Fruit fly (Drosophila melanogaster) whole organism, embryonic: Measurements from ENCODE around the gene Nup107.

ENCODE experiments used
- CG10366 ChIP-seq: fragments of 200-800 bp; sonication (Bioruptor generic); IDR thresholded peaks from 2 replicates; pipeline ENCODE4 v1.3.6; 2022; ENCODE audit warnings: missing biosample characterization, missing genetic modification characterization
- CG11398 ChIP-seq: fragments of 200-800 bp; sonication (Bioruptor generic); optimal IDR thresholded peaks from 2 replicates; lab custom pipeline; 2016; ENCODE audit warnings: missing biosample characterization, missing genetic modification characterization
- CG12071 ChIP-seq: fragments of 200-800 bp; sonication (Bioruptor generic); optimal IDR thresholded peaks from 3 replicates; lab custom pipeline; 2018; ENCODE audit warnings: missing biosample characterization, mild to moderate bottlenecking, missing genetic modification characterization
- CG13123 ChIP-seq: fragments of 200-800 bp; sonication (Bioruptor generic); optimal IDR thresholded peaks from 2 replicates; lab custom pipeline; 2016; ENCODE audit warnings: missing biosample characterization, missing genetic modification characterization
- CG14710 ChIP-seq: fragments of 200-800 bp; sonication (Bioruptor generic); optimal IDR thresholded peaks from 3 replicates; lab custom pipeline; 2019; ENCODE audit warnings: missing biosample characterization, mild to moderate bottlenecking, missing genetic modification characterization, moderate library complexity
- CG15073 ChIP-seq: fragments of 200-800 bp; sonication (Bioruptor generic); optimal IDR thresholded peaks from 2 replicates; lab custom pipeline; 2016; ENCODE audit warnings: missing biosample characterization, missing genetic modification characterization
- CG15514 ChIP-seq: fragments of 200-800 bp; sonication (Bioruptor generic); optimal IDR thresholded peaks from 3 replicates; lab custom pipeline; 2017; ENCODE audit warnings: missing biosample characterization, missing genetic modification characterization, mild to moderate bottlenecking, moderate library complexity, missing genetic modification reagents
- CG16813 ChIP-seq: fragments of 200-800 bp; sonication (Bioruptor generic); IDR thresholded peaks from 3 replicates; pipeline ENCODE4 v1.3.6; 2022; ENCODE audit warnings: missing biosample characterization, missing genetic modification characterization; ENCODE audit not compliant: partially characterized antibody
- CG2199 ChIP-seq: fragments of 200-800 bp; sonication (Bioruptor generic); IDR thresholded peaks from 3 replicates; pipeline ENCODE4 v1.3.6; 2022; ENCODE audit warnings: missing biosample characterization, missing genetic modification characterization
- CG2875 ChIP-seq: fragments of 200-800 bp; sonication (Bioruptor generic); optimal IDR thresholded peaks from 2 replicates; lab custom pipeline; 2017; ENCODE audit warnings: missing biosample characterization, mild to moderate bottlenecking, missing genetic modification characterization, missing genetic modification reagents
- CG3281 ChIP-seq: fragments of 200-800 bp; sonication (Bioruptor generic); optimal IDR thresholded peaks from 3 replicates; lab custom pipeline; 2017; ENCODE audit warnings: missing biosample characterization, mild to moderate bottlenecking, missing genetic modification characterization
- CG6683 ChIP-seq: fragments of 200-800 bp; sonication (Bioruptor generic); optimal IDR thresholded peaks from 2 replicates; lab custom pipeline; 2017; ENCODE audit warnings: missing biosample characterization, mild to moderate bottlenecking, missing genetic modification characterization, missing genetic modification reagents
- CG6689 ChIP-seq: fragments of 200-800 bp; sonication (Bioruptor generic); IDR thresholded peaks from 2 replicates; pipeline ENCODE4 v1.3.6; 2022; ENCODE audit warnings: missing biosample characterization, missing genetic modification characterization
- CG6791 ChIP-seq: fragments of 200-800 bp; sonication (Bioruptor generic); IDR thresholded peaks from 3 replicates; pipeline ENCODE4 v1.3.6; 2022; ENCODE audit warnings: missing biosample characterization, missing genetic modification characterization; ENCODE audit not compliant: partially characterized antibody
- CHES-1-like ChIP-seq: fragments of 200-800 bp; sonication (Bioruptor generic); optimal IDR thresholded peaks from 2 replicates; lab custom pipeline; 2016; ENCODE audit warnings: missing biosample characterization, missing genetic modification characterization
- Dp ChIP-seq: fragments of 200-800 bp; sonication (Bioruptor generic); optimal IDR thresholded peaks from 2 replicates; lab custom pipeline; 2018; ENCODE audit warnings: missing biosample characterization, mild to moderate bottlenecking, missing genetic modification characterization, moderate library complexity
- E2f2 ChIP-seq: fragments of 200-800 bp; sonication (Bioruptor generic); IDR thresholded peaks from 2 replicates; pipeline ENCODE4 v1.3.6; 2022; ENCODE audit warnings: missing biosample characterization, missing genetic modification characterization
- Ets97D ChIP-seq: fragments of 200-800 bp; sonication (Bioruptor generic); optimal IDR thresholded peaks from 3 replicates; lab custom pipeline; 2016; ENCODE audit warnings: missing biosample characterization, missing genetic modification characterization
- Lim3 ChIP-seq: fragments of 200-800 bp; sonication (Bioruptor generic); IDR thresholded peaks from 2 replicates; pipeline ENCODE4 v1.3.6; 2022; ENCODE audit warnings: missing biosample characterization, missing genetic modification characterization
- Mad ChIP-seq: fragments of 200-800 bp; sonication (Bioruptor generic); optimal IDR thresholded peaks from 2 replicates; lab custom pipeline; 2016; ENCODE audit warnings: missing biosample characterization, missing genetic modification characterization
- Myb ChIP-seq: fragments of 200-800 bp; sonication (Bioruptor generic); optimal IDR thresholded peaks from 2 replicates; lab custom pipeline; 2016; ENCODE audit warnings: missing biosample characterization, missing genetic modification characterization
- Scr ChIP-seq: fragments of 200-800 bp; sonication (Bioruptor generic); IDR thresholded peaks from 2 replicates; pipeline ENCODE4 v1.3.6; 2022; ENCODE audit warnings: missing biosample characterization, missing genetic modification characterization; ENCODE audit not compliant: partially characterized antibody
- Ssrp ChIP-seq: fragments of 200-800 bp; sonication (Bioruptor generic); optimal IDR thresholded peaks from 2 replicates; lab custom pipeline; 2018; ENCODE audit warnings: missing biosample characterization, mild to moderate bottlenecking, missing genetic modification characterization, moderate library complexity
- az2 ChIP-seq: fragments of 200-800 bp; sonication (Bioruptor generic); optimal IDR thresholded peaks from 3 replicates; lab custom pipeline; 2016; ENCODE audit warnings: missing biosample characterization, missing genetic modification characterization
- bsh ChIP-seq, 2 experiments: fragments of 200-800 bp; sonication (Bioruptor generic); optimal IDR thresholded peaks; 2 replicates each; lab custom pipeline; 2017 to 2018; ENCODE audit warnings: mild to moderate bottlenecking in 2 of 2, missing biosample characterization in 2 of 2, missing genetic modification characterization in 2 of 2, moderate library complexity in 1 of 2
- chinmo ChIP-seq: fragments of 200-800 bp; sonication (Bioruptor generic); IDR thresholded peaks from 4 replicates; pipeline ENCODE4 v1.3.6; 2022; ENCODE audit warnings: missing biosample characterization, missing genetic modification characterization; ENCODE audit not compliant: partially characterized antibody
- crc ChIP-seq: fragments of 200-800 bp; sonication (Bioruptor generic); optimal IDR thresholded peaks from 2 replicates; lab custom pipeline; 2016; ENCODE audit warnings: missing biosample characterization, missing genetic modification characterization
- crp ChIP-seq, 2 experiments: fragments of 200-800 bp; sonication (Bioruptor generic); optimal IDR thresholded peaks; 2 replicates in 1 of 2; 3 replicates in 1 of 2; lab custom pipeline; 2017; ENCODE audit warnings: missing biosample characterization in 2 of 2, missing genetic modification characterization in 2 of 2, mild to moderate bottlenecking in 1 of 2, moderate library complexity in 1 of 2
- dan ChIP-seq: fragments of 200-800 bp; sonication (Bioruptor generic); IDR thresholded peaks from 2 replicates; pipeline ENCODE4 v1.3.6; 2022; ENCODE audit warnings: missing biosample characterization, missing genetic modification characterization
- fd102C ChIP-seq: fragments of 200-800 bp; sonication (Bioruptor generic); optimal IDR thresholded peaks from 2 replicates; lab custom pipeline; 2018; ENCODE audit warnings: missing biosample characterization, mild to moderate bottlenecking, missing genetic modification characterization, moderate library complexity
- fd96Cb ChIP-seq: fragments of 200-800 bp; sonication (Bioruptor generic); optimal IDR thresholded peaks from 2 replicates; lab custom pipeline; 2018; ENCODE audit warnings: missing biosample characterization, mild to moderate bottlenecking, missing genetic modification characterization, moderate library complexity
- hbn ChIP-seq: fragments of 200-800 bp; sonication (Bioruptor generic); IDR thresholded peaks from 2 replicates; pipeline ENCODE4 v1.3.6; 2022; ENCODE audit warnings: missing biosample characterization, missing genetic modification characterization; ENCODE audit not compliant: partially characterized antibody
- her ChIP-seq: fragments of 200-800 bp; sonication (Bioruptor generic); optimal IDR thresholded peaks from 2 replicates; lab custom pipeline; 2016; ENCODE audit warnings: missing biosample characterization, missing genetic modification characterization
- lbe ChIP-seq: fragments of 200-800 bp; sonication (Bioruptor generic); optimal IDR thresholded peaks from 2 replicates; lab custom pipeline; 2016; ENCODE audit warnings: missing biosample characterization, mild to moderate bottlenecking, missing genetic modification characterization
- mld ChIP-seq: fragments of 200-800 bp; sonication (Bioruptor generic); IDR thresholded peaks from 3 replicates; pipeline ENCODE4 v1.3.6; 2022; ENCODE audit warnings: missing biosample characterization, missing genetic modification characterization; ENCODE audit not compliant: partially characterized antibody
- nerfin-1 ChIP-seq: fragments of 200-800 bp; sonication (Bioruptor generic); optimal IDR thresholded peaks from 3 replicates; lab custom pipeline; 2019; ENCODE audit warnings: missing biosample characterization, mild to moderate bottlenecking, missing genetic modification characterization, moderate library complexity
- pho ChIP-seq: fragments of 200-800 bp; sonication (Bioruptor generic); optimal IDR thresholded peaks from 2 replicates; lab custom pipeline; 2016; ENCODE audit warnings: missing biosample characterization, missing genetic modification characterization
- pzg ChIP-seq: fragments of 200-800 bp; sonication (Bioruptor generic); optimal IDR thresholded peaks from 3 replicates; lab custom pipeline; 2018; ENCODE audit warnings: missing biosample characterization, mild to moderate bottlenecking, missing genetic modification characterization, moderate library complexity
- repo ChIP-seq: fragments of 200-800 bp; sonication (Bioruptor generic); optimal IDR thresholded peaks from 2 replicates; lab custom pipeline; 2016; ENCODE audit warnings: missing biosample characterization, missing genetic modification characterization
- sc ChIP-seq, 3 experiments: fragments of >200 bp in 2 of 3; fragments of 200-800 bp in 1 of 3; sonication (Bioruptor generic) in 1 of 3; optimal IDR thresholded peaks; 2 replicates in 2 of 3; 3 replicates in 1 of 3; lab custom pipeline; 2017; ENCODE audit warnings: mild to moderate bottlenecking in 1 of 3, missing biosample characterization in 1 of 3, missing genetic modification characterization in 1 of 3, missing genetic modification reagents in 1 of 3
- scrt ChIP-seq: fragments of 200-800 bp; sonication (Bioruptor generic); optimal IDR thresholded peaks from 2 replicates; lab custom pipeline; 2018; ENCODE audit warnings: missing biosample characterization, mild to moderate bottlenecking, missing genetic modification characterization, moderate library complexity
- sens ChIP-seq: fragments of 200-800 bp; sonication (Bioruptor generic); peaks from one replicate; lab custom pipeline; 2016; ENCODE audit warnings: missing biosample characterization, missing genetic modification characterization
- sna ChIP-seq: fragments of 200-800 bp; sonication (Bioruptor generic); IDR thresholded peaks from 2 replicates; pipeline ENCODE4 v1.3.6; 2022; ENCODE audit warnings: missing biosample characterization, missing genetic modification characterization; ENCODE audit not compliant: partially characterized antibody
- sob ChIP-seq: fragments of 200-800 bp; sonication (Bioruptor generic); IDR thresholded peaks from 2 replicates; pipeline ENCODE4 v1.3.6; 2022; ENCODE audit warnings: missing biosample characterization, missing genetic modification characterization
- tna ChIP-seq: fragments of 200-800 bp; sonication (Bioruptor generic); IDR thresholded peaks from 2 replicates; pipeline ENCODE4 v1.3.6; 2022; ENCODE audit warnings: missing biosample characterization, missing genetic modification characterization; ENCODE audit not compliant: partially characterized antibody
- trem ChIP-seq: fragments of 200-800 bp; optimal IDR thresholded peaks from 3 replicates; lab custom pipeline; 2019; ENCODE audit warnings: missing biosample characterization, mild to moderate bottlenecking, missing genetic modification characterization, moderate library complexity
- z ChIP-seq: fragments of 200-800 bp; sonication (Bioruptor generic); IDR thresholded peaks from 3 replicates; pipeline ENCODE4 v1.3.6; 2022; ENCODE audit warnings: missing biosample characterization, missing genetic modification characterization

Gene Nup107

DNA sequence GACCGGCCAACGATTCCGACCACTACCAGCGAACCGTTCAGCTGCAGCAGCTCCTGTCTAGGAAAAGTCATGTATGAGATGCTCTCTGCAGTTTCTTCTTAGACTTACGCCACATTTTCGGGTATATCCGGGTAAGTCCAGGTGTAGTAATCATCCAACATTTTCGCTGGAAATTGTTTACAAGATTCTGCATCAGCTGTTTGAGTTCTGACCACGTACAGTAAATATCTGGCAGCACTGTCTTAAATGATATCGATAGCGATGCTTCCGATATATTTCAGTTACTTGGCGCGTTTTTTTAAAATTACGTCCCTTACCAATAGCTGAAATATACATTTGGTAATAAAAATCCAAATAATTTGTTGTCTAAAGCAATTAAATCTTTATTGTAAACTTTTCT, 7.8 kb upstream of the Nup107 start, which contains the start of gene CG6729 (continued):
- TF ChIP-seq fd102C (GFP tag; lab: Kevin White, UChicago): no peak
- TF ChIP-seq Mad (GFP tag; lab: Kevin White, UChicago): no peak
- TF ChIP-seq Lim3 (GFP tag; lab: Robert Waterston, UW): no peak
- TF ChIP-seq crp (GFP tag; optimal IDR thresholded peaks at IDR 0.05; lab: Kevin White, UChicago): peak; percentile 75 to 94
- TF ChIP-seq sna (GFP tag; lab: Robert Waterston, UW): peak; percentile 57
- peak; percentile 7 for TF ChIP-seq lbe (GFP tag; lab: Kevin White, UChicago)
- TF ChIP-seq crc (GFP tag; lab: Kevin White, UChicago): no peak
- TF ChIP-seq CG16813 (GFP tag; lab: Robert Waterston, UW): peak; percentile 66
- no peak for TF ChIP-seq CG13123 (GFP tag; lab: Kevin White, UChicago)
- TF ChIP-seq sens (GFP tag; lab: Kevin White, UChicago): peak; percentile 67
- peak; percentile 93 for TF ChIP-seq Dp (GFP tag; lab: Kevin White, UChicago)
- no peak for TF ChIP-seq scrt
- no peak for TF ChIP-seq CG3281 (GFP tag; lab: Kevin White, UChicago)
- TF ChIP-seq CG10366 (GFP tag; lab: Robert Waterston, UW): no peak
- peak; percentile 91 for TF ChIP-seq Myb (GFP tag; lab: Kevin White, UChicago)
- TF ChIP-seq CG6791: peak; percentile 80
- no peak for TF ChIP-seq CG2199
- no peak for TF ChIP-seq fd96Cb
- TF ChIP-seq her (GFP tag; lab: Kevin White, UChicago): no peak
- peak; percentile 57 for TF ChIP-seq CG15514 (GFP tag; lab: Kevin White, UChicago)
- no peak for TF ChIP-seq sc (optimal IDR thresholded peaks at IDR 0.05; lab: Kevin White, UChicago)
- no peak for TF ChIP-seq sc (GFP tag; optimal IDR thresholded peaks at IDR 0.05; lab: Kevin White, UChicago)
- TF ChIP-seq chinmo: no peak
- peak; percentile 64 for TF ChIP-seq trem (tag; lab: Kevin White, UChicago)
- peak; percentile 41 for TF ChIP-seq CG14710
- peak; percentile 61; the same call in 1 of the 2 replicates for TF ChIP-seq tna
- peak; percentile 45; the same call in 1 of the 3 replicates for TF ChIP-seq mld (GFP tag; lab: Robert Waterston, UW)
- peak; percentile 81 for TF ChIP-seq hbn (GFP tag; lab: Robert Waterston, UW)
- TF ChIP-seq CG6689 (GFP tag; lab: Robert Waterston, UW): no peak

DNA sequence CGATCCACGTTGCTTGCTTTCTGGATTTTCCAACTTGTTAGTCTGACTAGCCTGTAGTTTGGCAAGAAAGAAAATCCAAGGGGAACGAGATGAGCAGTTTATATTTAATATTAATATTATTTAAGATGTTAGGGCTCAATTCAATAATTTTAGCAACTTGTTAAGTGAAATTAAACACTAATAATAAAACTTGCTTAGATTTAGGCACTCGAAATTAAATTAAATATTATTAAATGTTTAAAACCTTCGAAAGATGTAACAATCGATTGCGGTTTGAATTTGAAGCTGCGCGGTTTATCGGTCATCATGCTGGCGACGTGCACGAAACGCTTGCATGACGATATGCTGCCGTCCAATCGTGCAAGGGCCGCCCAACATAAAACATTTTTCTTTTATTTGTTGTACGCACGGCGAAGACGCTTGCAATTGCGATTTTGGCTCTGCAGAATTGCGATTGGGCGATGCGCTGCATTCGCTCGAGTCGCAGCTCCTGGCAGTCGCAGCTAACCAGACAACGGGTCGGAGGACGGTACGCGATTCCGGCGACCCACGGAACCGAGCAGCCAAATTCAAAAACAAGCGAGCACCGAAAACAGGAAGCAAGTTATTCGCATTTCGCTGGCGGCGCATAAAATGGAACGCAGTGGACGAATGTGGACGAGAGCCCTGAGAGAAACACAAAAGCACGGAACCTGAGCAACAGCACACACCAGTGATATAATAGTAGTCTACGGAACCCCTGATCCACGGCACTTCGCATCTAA, 1.3 kb upstream of the Nup107 start, which contains the start of the genes Vha16-5 and CG12299:
TSS of gene Vha16-5 (minus strand) at position 51 of the 764 bp plus-strand sequence.
TSS of gene CG12299 (plus strand) at position 353 of the 764 bp plus-strand sequence.
- TF ChIP-seq Scr (GFP tag; lab: Robert Waterston, UW): peak; percentile 74
- peak; percentile 68 for TF ChIP-seq pzg
- peak; percentile 94 for TF ChIP-seq E2f2 (GFP tag; lab: Robert Waterston, UW)
- TF ChIP-seq CG15073 (GFP tag; lab: Kevin White, UChicago): no peak
- TF ChIP-seq trem (tag; lab: Kevin White, UChicago): peak; percentile 30
- no peak for TF ChIP-seq CG12071 (GFP tag; lab: Kevin White, UChicago)
- peak; percentile 79 for TF ChIP-seq CG11398 (GFP tag; lab: Kevin White, UChicago)
- TF ChIP-seq repo (GFP tag; lab: Kevin White, UChicago): peak; percentile 88
- peak; percentile 87 for TF ChIP-seq CHES-1-like (GFP tag; lab: Kevin White, UChicago)
- peak; percentile 58 for TF ChIP-seq nerfin-1
- peak in 1 of 2 experiments; percentile 80 for TF ChIP-seq bsh (GFP tag; optimal IDR thresholded peaks at IDR 0.05; lab: Kevin White, UChicago)
- TF ChIP-seq sob (GFP tag; lab: Robert Waterston, UW): peak; percentile 96
- peak; percentile 87 for TF ChIP-seq az2 (GFP tag; lab: Kevin White, UChicago)
- TF ChIP-seq Ssrp (tag; lab: Kevin White, UChicago): peak; percentile 80
- TF ChIP-seq CG6683 (GFP tag; lab: Kevin White, UChicago): peak; percentile 21
- peak; percentile 87 for TF ChIP-seq Ets97D
- TF ChIP-seq CG2875 (GFP tag; lab: Kevin White, UChicago): peak; percentile 39
- no peak for TF ChIP-seq z (GFP tag; lab: Robert Waterston, UW)
- peak; percentile 72 for TF ChIP-seq dan (GFP tag; lab: Robert Waterston, UW)
- TF ChIP-seq Mad (GFP tag; lab: Kevin White, UChicago): peak; percentile 87
- peak; percentile 95 for TF ChIP-seq CG10366 (GFP tag; lab: Robert Waterston, UW)
- peak; percentile 92 for TF ChIP-seq pho
